Fruit fly (Drosophila melanogaster) whole organism, pupa: ENCODE data around the gene mtgo.

Source experiments
- CG10348 ChIP-seq: fragments of 200-800 bp; sonication (Bioruptor generic); IDR thresholded peaks from 2 replicates; pipeline ENCODE4 v1.3.6; 2022; ENCODE audit warnings: missing biosample characterization, missing genetic modification characterization
- CG12605 ChIP-seq: fragments of 200-800 bp; sonication (Bioruptor generic); IDR thresholded peaks from 2 replicates; pipeline ENCODE4 v1.3.6; 2022; ENCODE audit warnings: missing biosample characterization, missing genetic modification characterization
- CG13204 ChIP-seq: fragments of 200-800 bp; sonication (Bioruptor generic); optimal IDR thresholded peaks from 2 replicates; lab custom pipeline; 2018; ENCODE audit warnings: missing biosample characterization, mild to moderate bottlenecking, missing genetic modification characterization, moderate library complexity
- CG14655 ChIP-seq: fragments of 200-800 bp; sonication (Bioruptor generic); optimal IDR thresholded peaks from 3 replicates; lab custom pipeline; 2017; ENCODE audit warnings: mild to moderate bottlenecking, missing biosample characterization, missing genetic modification reagents, missing genetic modification characterization
- CG15710 ChIP-seq: fragments of 200-800 bp; sonication (Bioruptor generic); optimal IDR thresholded peaks from 2 replicates; lab custom pipeline; 2018; ENCODE audit warnings: missing biosample characterization, mild to moderate bottlenecking, missing genetic modification characterization, moderate library complexity
- CG17806 ChIP-seq: fragments of 200-800 bp; sonication (Bioruptor generic); optimal IDR thresholded peaks from 2 replicates; lab custom pipeline; 2018; ENCODE audit warnings: missing biosample characterization, mild to moderate bottlenecking, missing genetic modification characterization, moderate library complexity
- CG32121 ChIP-seq: fragments of 200-800 bp; sonication (Bioruptor generic); IDR thresholded peaks from 2 replicates; pipeline ENCODE4 v1.3.6; 2022; ENCODE audit warnings: missing biosample characterization, missing genetic modification characterization
- CG34367 ChIP-seq: fragments of 200-800 bp; sonication (Bioruptor generic); optimal IDR thresholded peaks from 2 replicates; lab custom pipeline; 2018; ENCODE audit warnings: missing biosample characterization, mild to moderate bottlenecking, missing genetic modification characterization
- CG4496 ChIP-seq: fragments of 200-800 bp; sonication (Bioruptor generic); IDR thresholded peaks from 3 replicates; pipeline ENCODE4 v1.3.6; 2022; ENCODE audit warnings: missing biosample characterization, missing genetic modification characterization
- CG8159 ChIP-seq: fragments of 200-800 bp; sonication (Bioruptor generic); optimal IDR thresholded peaks from 3 replicates; lab custom pipeline; 2018; ENCODE audit warnings: missing biosample characterization, mild to moderate bottlenecking, missing genetic modification characterization, moderate library complexity
- CG8301 ChIP-seq: fragments of 200-800 bp; sonication (Bioruptor generic); optimal IDR thresholded peaks from 2 replicates; lab custom pipeline; 2018; ENCODE audit warnings: missing biosample characterization, mild to moderate bottlenecking, missing genetic modification characterization
- CG9948 ChIP-seq: fragments of 200-800 bp; sonication (Bioruptor generic); optimal IDR thresholded peaks from 2 replicates; lab custom pipeline; 2018; ENCODE audit warnings: missing biosample characterization, mild to moderate bottlenecking, missing genetic modification characterization, moderate library complexity
- D1 ChIP-seq: fragments of 200-800 bp; sonication (Bioruptor generic); optimal IDR thresholded peaks from 2 replicates; lab custom pipeline; 2018; ENCODE audit warnings: missing biosample characterization, mild to moderate bottlenecking, missing genetic modification characterization, moderate library complexity
- EcR ChIP-seq: fragments of 200-800 bp; sonication (Bioruptor generic); optimal IDR thresholded peaks from 3 replicates; lab custom pipeline; 2019; ENCODE audit warnings: missing biosample characterization, missing genetic modification characterization, mild to moderate bottlenecking, moderate library complexity, missing genetic modification reagents
- Ets98B ChIP-seq: fragments of 200-800 bp; sonication (Bioruptor generic); IDR thresholded peaks from 2 replicates; pipeline ENCODE4 v1.3.6; 2022; ENCODE audit warnings: missing biosample characterization, missing genetic modification characterization
- Pif1A ChIP-seq: fragments of 200-800 bp; sonication (Bioruptor generic); optimal IDR thresholded peaks from 3 replicates; lab custom pipeline; 2016; ENCODE audit warnings: missing biosample characterization, missing genetic modification characterization
- Pif1B ChIP-seq: fragments of 200-800 bp; sonication (Bioruptor generic); optimal IDR thresholded peaks from 3 replicates; lab custom pipeline; 2016; ENCODE audit warnings: missing biosample characterization, missing genetic modification characterization
- Snoo ChIP-seq: fragments of 200-800 bp; sonication (Bioruptor generic); optimal IDR thresholded peaks from 3 replicates; lab custom pipeline; 2017; ENCODE audit warnings: missing biosample characterization, mild to moderate bottlenecking, missing genetic modification characterization, inconsistent platforms
- fd96Ca ChIP-seq: fragments of 200-800 bp; sonication (Bioruptor generic); IDR thresholded peaks from 3 replicates; pipeline ENCODE4 v1.3.6; 2022; ENCODE audit warnings: missing biosample characterization, missing genetic modification characterization
- gl ChIP-seq: fragments of 200-800 bp; sonication (Bioruptor generic); optimal IDR thresholded peaks from 2 replicates; lab custom pipeline; 2018; ENCODE audit warnings: missing biosample characterization, mild to moderate bottlenecking, missing genetic modification characterization
- rn ChIP-seq: fragments of 200-800 bp; sonication (Bioruptor generic); IDR thresholded peaks from 2 replicates; pipeline ENCODE4 v1.3.6; 2022; ENCODE audit warnings: missing biosample characterization, missing genetic modification characterization

The mtgo gene

DNA sequence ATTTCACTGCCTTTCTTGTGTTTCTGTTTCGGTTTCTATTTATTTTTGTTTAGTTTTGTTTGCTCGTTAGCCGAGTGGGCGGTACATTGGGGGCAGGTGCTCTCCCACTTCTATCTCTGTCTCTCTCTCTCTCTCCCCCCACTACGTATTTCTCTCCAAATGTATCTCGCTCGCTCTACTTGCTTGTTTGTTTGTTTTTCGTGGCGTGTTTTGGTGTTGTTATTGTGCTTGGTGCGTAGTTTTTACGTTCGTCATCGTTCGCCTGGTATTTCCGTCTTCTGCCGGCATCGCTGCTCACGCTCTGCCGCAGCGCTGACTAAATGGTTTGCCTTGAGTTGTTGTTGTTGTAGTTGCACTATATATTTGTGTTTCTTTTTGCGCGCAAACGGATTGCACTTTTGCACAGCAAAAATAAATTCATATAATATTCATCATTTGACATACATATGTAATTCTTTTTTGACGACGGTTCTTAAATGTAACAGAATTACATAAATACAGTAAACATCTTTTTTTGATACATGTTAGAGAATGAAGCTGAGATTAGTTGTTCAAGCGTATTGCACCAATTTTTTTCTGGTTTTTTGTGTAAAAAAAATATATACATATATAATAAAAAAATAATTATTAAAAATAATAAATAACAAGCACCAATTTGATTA is 10.5 kb upstream of the mtgo start:
- TF ChIP-seq CG8159 (tag; lab: Kevin White, UChicago), result peak; percentile 59
- TF ChIP-seq rn, result no peak
- no peak for TF ChIP-seq CG34367 (tag; lab: Kevin White, UChicago)
- TF ChIP-seq CG13204 (GFP tag; lab: Kevin White, UChicago), result peak; percentile 40
- peak; percentile 68 for TF ChIP-seq CG32121
- peak; percentile 49 for TF ChIP-seq gl (tag; lab: Kevin White, UChicago)
- peak; percentile 42 for TF ChIP-seq CG9948 (tag; lab: Kevin White, UChicago)
- no peak for TF ChIP-seq D1 (tag; lab: Kevin White, UChicago)
- peak; percentile 36 for TF ChIP-seq CG17806 (tag; lab: Kevin White, UChicago)
- peak; percentile 19 for TF ChIP-seq CG8301
- peak; percentile 84 for TF ChIP-seq CG12605
- no peak for TF ChIP-seq Snoo
- TF ChIP-seq fd96Ca, result peak; percentile 88
- peak; percentile 20 for TF ChIP-seq EcR (GFP tag; lab: Kevin White, UChicago)
- peak; percentile 76 for TF ChIP-seq CG4496 (GFP tag; lab: Robert Waterston, UW)
- TF ChIP-seq Pif1A (GFP tag; lab: Kevin White, UChicago), result no peak
- peak; percentile 51 for TF ChIP-seq CG14655 (GFP tag; lab: Kevin White, UChicago)
- TF ChIP-seq Pif1B (GFP tag; lab: Kevin White, UChicago), result peak; percentile 53
- TF ChIP-seq CG15710 (tag; lab: Kevin White, UChicago), result no peak
- TF ChIP-seq Ets98B, result peak; percentile 77
- TF ChIP-seq CG10348 (GFP tag; lab: Robert Waterston, UW), result no peak
- TF ChIP-seq, all 21 proteins: peak for 14

DNA sequence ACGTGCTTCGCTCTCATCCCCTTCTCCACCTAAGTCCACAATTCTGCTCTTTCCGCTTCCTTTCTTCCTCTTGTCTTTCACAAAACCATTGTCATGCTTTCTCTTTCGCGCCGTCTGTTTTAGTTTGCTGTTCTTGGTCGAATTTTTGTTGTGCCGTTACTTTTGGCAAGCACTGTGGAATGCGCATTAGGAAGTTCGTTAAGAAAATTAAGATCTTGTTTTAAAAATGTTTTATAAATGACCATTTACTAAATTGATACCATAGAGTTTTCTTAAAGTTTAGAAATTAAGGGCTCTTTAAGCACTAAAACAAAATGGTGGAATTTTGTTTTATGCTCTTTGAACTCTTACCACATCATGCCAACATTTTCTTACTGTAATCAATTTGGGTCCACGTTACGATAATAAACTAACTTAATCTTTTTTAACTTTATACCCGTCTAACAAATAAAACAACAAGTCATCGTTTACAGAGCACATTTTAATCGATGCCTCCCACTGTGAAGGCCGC is 9.7 kb upstream of the mtgo start:
- peak; percentile 55 for TF ChIP-seq Pif1A (GFP tag; lab: Kevin White, UChicago)
- TF ChIP-seq CG4496 (GFP tag; lab: Robert Waterston, UW), result no peak; the same call in 2 of the 3 replicates
- TF ChIP-seq fd96Ca, result 0 out of 3 replicates have a peak, but pooled peaks have one; percentile 30
- TF ChIP-seq CG8301, result peak; percentile 77
- peak; percentile 53 for TF ChIP-seq CG9948 (tag; lab: Kevin White, UChicago)
- TF ChIP-seq Snoo, result peak; percentile 61
- peak; percentile 47 for TF ChIP-seq CG8159 (tag; lab: Kevin White, UChicago)
- TF ChIP-seq Pif1B (GFP tag; lab: Kevin White, UChicago), result no peak
- peak; percentile 74 for TF ChIP-seq CG14655 (GFP tag; lab: Kevin White, UChicago)
- peak; percentile 50 for TF ChIP-seq D1 (tag; lab: Kevin White, UChicago)
- no peak for TF ChIP-seq CG10348 (GFP tag; lab: Robert Waterston, UW)
- no peak for TF ChIP-seq rn
- no peak for TF ChIP-seq CG13204 (GFP tag; lab: Kevin White, UChicago)

DNA sequence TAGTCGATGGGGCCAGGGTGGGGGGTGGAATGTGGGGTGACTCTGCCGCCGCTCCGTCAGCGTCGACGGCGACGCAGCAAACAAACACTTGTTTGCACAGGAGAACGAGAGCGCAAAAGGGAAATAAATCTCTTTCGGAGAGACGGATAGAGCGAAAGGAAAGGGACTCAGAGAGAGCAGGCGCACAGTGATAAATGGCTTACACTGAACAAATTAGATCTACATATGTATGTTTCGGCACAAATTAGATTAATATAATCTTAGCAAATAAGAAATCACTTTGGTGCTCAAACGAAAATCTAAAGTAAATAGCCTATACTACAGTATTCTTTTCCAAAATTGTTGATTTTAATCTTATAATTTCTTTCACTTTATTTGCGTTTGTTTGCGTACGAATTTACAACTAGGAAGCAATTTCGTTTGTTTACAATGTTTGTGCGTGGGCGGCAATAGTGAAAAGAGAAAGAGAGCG is 9.1 kb upstream of the mtgo start:
- TF ChIP-seq CG34367 (tag; lab: Kevin White, UChicago), result peak; percentile 93
- peak; percentile 91 for TF ChIP-seq CG14655 (GFP tag; lab: Kevin White, UChicago)
- peak; percentile 92 for TF ChIP-seq CG12605
- TF ChIP-seq CG4496 (GFP tag; lab: Robert Waterston, UW), result peak; percentile 97
- TF ChIP-seq EcR (GFP tag; lab: Kevin White, UChicago), result no peak
- peak; percentile 47; the same call in 1 of the 2 replicates for TF ChIP-seq CG10348 (GFP tag; lab: Robert Waterston, UW)
- peak; percentile 85 for TF ChIP-seq gl (tag; lab: Kevin White, UChicago)
- TF ChIP-seq CG8159 (tag; lab: Kevin White, UChicago), result peak; percentile 95
- TF ChIP-seq Pif1B (GFP tag; lab: Kevin White, UChicago), result peak; percentile 80
- peak; percentile 89 for TF ChIP-seq Snoo
- TF ChIP-seq Pif1A (GFP tag; lab: Kevin White, UChicago), result peak; percentile 84
- peak; percentile 92 for TF ChIP-seq Ets98B
- peak; percentile 93 for TF ChIP-seq CG9948 (tag; lab: Kevin White, UChicago)
- TF ChIP-seq CG8301, result peak; percentile 93
- peak; percentile 81 for TF ChIP-seq fd96Ca
- TF ChIP-seq rn, result peak; percentile 90
- TF ChIP-seq D1 (tag; lab: Kevin White, UChicago), result peak; percentile 94
- peak; percentile 96 for TF ChIP-seq CG17806 (tag; lab: Kevin White, UChicago)
- peak; percentile 91 for TF ChIP-seq CG32121
- TF ChIP-seq CG13204 (GFP tag; lab: Kevin White, UChicago), result peak; percentile 75
- TF ChIP-seq CG15710 (tag; lab: Kevin White, UChicago), result peak; percentile 92

DNA sequence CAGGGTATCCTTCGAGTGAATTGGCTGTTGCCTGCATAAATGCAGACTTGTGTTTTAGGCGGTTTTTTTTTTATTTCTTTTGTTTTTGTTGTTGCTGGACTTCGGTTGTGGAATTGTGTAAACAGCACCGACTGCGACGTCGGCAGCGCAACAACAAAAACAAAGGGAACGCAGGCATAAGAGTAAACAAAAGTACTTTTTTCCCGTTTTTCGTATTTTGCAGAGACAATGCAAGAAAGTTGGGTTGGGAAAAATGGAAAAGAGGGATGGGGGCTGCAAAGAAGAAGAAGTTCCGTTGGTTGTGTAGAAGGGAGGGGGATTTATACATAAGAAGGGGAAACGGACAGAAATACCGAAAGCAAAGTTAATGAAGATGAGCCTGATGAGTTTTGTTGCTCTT is 8.3 kb upstream of the mtgo start:
- TF ChIP-seq CG12605 (peak; percentile 35; the same call in 1 of the 2 replicates), Ets98B (peak; percentile 40; the same call in 1 of the 2 replicates), Pif1B (GFP tag; lab: Kevin White, UChicago) (peak; percentile 50), CG4496 (GFP tag; lab: Robert Waterston, UW) (peak; percentile 55), gl (tag; lab: Kevin White, UChicago) (peak; percentile 66), CG15710 (tag; lab: Kevin White, UChicago) (no peak), Snoo (no peak), CG34367 (tag; lab: Kevin White, UChicago) (no peak), Pif1A (GFP tag; lab: Kevin White, UChicago) (peak; percentile 35), fd96Ca (0 out of 3 replicates have a peak, but pooled peaks have one; percentile 53), CG13204 (GFP tag; lab: Kevin White, UChicago) (peak; percentile 21), EcR (GFP tag; lab: Kevin White, UChicago) (no peak)

DNA sequence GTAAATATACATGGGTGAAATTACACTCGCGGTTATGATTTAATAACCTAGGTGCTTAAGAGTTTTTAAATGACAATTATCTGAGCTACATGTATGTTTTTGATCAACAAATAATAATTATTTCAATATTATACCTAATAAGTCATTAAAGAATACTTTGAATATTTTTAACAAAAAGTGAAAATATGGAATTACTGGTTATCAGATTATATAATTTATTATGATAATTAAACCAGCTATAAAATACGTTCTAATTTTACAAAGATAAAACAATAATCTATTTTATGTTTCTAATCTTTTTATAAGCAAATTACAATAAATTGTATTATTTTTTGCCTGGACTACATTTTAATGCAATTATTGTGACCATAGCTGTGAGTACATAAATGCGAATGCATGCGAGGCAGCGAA is 7.8 kb upstream of the mtgo start:
- TF ChIP-seq Ets98B, result 0 out of 2 replicates have a peak, but pooled peaks have one; percentile 17
- peak; percentile 62 for TF ChIP-seq CG14655 (GFP tag; lab: Kevin White, UChicago)
- peak; percentile 20; the same call in 1 of the 2 replicates for TF ChIP-seq CG32121
- peak; percentile 1 for TF ChIP-seq CG34367 (tag; lab: Kevin White, UChicago)
- peak; percentile 59 for TF ChIP-seq CG9948 (tag; lab: Kevin White, UChicago)
- TF ChIP-seq Pif1A (GFP tag; lab: Kevin White, UChicago), result no peak
- TF ChIP-seq CG10348 (GFP tag; lab: Robert Waterston, UW), result no peak
- peak; percentile 43 for TF ChIP-seq D1 (tag; lab: Kevin White, UChicago)
- no peak for TF ChIP-seq CG13204 (GFP tag; lab: Kevin White, UChicago)
- peak; percentile 39 for TF ChIP-seq CG17806 (tag; lab: Kevin White, UChicago)
- TF ChIP-seq CG8159 (tag; lab: Kevin White, UChicago), result peak; percentile 84
- peak; percentile 67 for TF ChIP-seq CG15710 (tag; lab: Kevin White, UChicago)
- TF ChIP-seq CG8301, result peak; percentile 54
